Worm (Caenorhabditis elegans) whole organism, late embryonic: Measurements from ENCODE around the gene C46C11.3.

Source experiments
- K02D7.2 ChIP-seq: sonication (generic microtip); optimal IDR thresholded peaks from 2 replicates; lab custom pipeline; 2017; ENCODE audit warnings: mild to moderate bottlenecking, missing genetic modification characterization, missing compliant biosample characterization
- K09A11.1 ChIP-seq: sonication (generic microtip); optimal IDR thresholded peaks from 2 replicates; lab custom pipeline; 2017; ENCODE audit warnings: antibody characterized with exemption, mild to moderate bottlenecking, missing genetic modification characterization, missing compliant biosample characterization; ENCODE audit not compliant: insufficient read depth
- T23F11.4 ChIP-seq: fragments of 200-800 bp; sonication (Bioruptor generic); optimal IDR thresholded peaks from 2 replicates; lab custom pipeline; 2018; ENCODE audit warnings: mild to moderate bottlenecking, missing genetic modification characterization, missing compliant biosample characterization
- Y22D7AL.16 ChIP-seq: sonication (generic microtip); optimal IDR thresholded peaks from 2 replicates; lab custom pipeline; 2016; ENCODE audit warnings: missing genetic modification characterization, missing compliant biosample characterization
- ahr-1 ChIP-seq: sonication (generic microtip); optimal IDR thresholded peaks from 2 replicates; lab custom pipeline; 2016; ENCODE audit warnings: missing genetic modification characterization, missing compliant biosample characterization
- ama-1 ChIP-seq: fragments of 150-350 bp; optimal IDR thresholded peaks from 2 replicates; lab custom pipeline; 2014
- ceh-14 ChIP-seq: sonication (generic microtip); optimal IDR thresholded peaks from 2 replicates; lab custom pipeline; 2016; ENCODE audit warnings: missing genotype, missing genetic modification characterization, missing compliant biosample characterization
- ceh-2 ChIP-seq: sonication (generic microtip); optimal IDR thresholded peaks from 2 replicates; lab custom pipeline; 2016; ENCODE audit warnings: missing genotype, missing genetic modification characterization, missing compliant biosample characterization
- ceh-22 ChIP-seq: sonication (generic microtip); optimal IDR thresholded peaks from 2 replicates; lab custom pipeline; 2017; ENCODE audit warnings: missing biosample characterization, missing genetic modification characterization
- ceh-24 ChIP-seq: sonication (generic microtip); optimal IDR thresholded peaks from 2 replicates; lab custom pipeline; 2016; ENCODE audit warnings: mild to moderate bottlenecking, missing genetic modification characterization, missing compliant biosample characterization
- ceh-34 ChIP-seq: sonication (generic microtip); optimal IDR thresholded peaks from 2 replicates; lab custom pipeline; 2016; ENCODE audit warnings: mild to moderate bottlenecking, missing genetic modification characterization, missing compliant biosample characterization
- ceh-6 ChIP-seq: fragments of 200-800 bp; sonication (Bioruptor generic); optimal IDR thresholded peaks from 2 replicates; lab custom pipeline; 2018; ENCODE audit warnings: mild to moderate bottlenecking, missing genetic modification characterization, missing compliant biosample characterization
- dmd-4 ChIP-seq: sonication (generic microtip); optimal IDR thresholded peaks from 2 replicates; lab custom pipeline; 2016; ENCODE audit warnings: borderline replicate concordance, missing genetic modification characterization, missing compliant biosample characterization
- elt-2 ChIP-seq: sonication (generic microtip); optimal IDR thresholded peaks from 2 replicates; lab custom pipeline; 2016; ENCODE audit warnings: missing genetic modification reagents, missing genetic modification characterization, missing compliant biosample characterization
- ets-4 ChIP-seq: sonication (generic microtip); optimal IDR thresholded peaks from 2 replicates; lab custom pipeline; 2016; ENCODE audit warnings: missing genetic modification characterization, missing compliant biosample characterization
- eyg-1 ChIP-seq: sonication (generic microtip); optimal IDR thresholded peaks from 2 replicates; lab custom pipeline; 2016; ENCODE audit warnings: missing genotype, missing genetic modification characterization, missing compliant biosample characterization
- fax-1 ChIP-seq: sonication (generic microtip); optimal IDR thresholded peaks from 2 replicates; lab custom pipeline; 2016; ENCODE audit warnings: missing genotype, missing genetic modification characterization, missing compliant biosample characterization
- fkh-10 ChIP-seq: fragments of 150-350 bp; optimal IDR thresholded peaks from 2 replicates; lab custom pipeline; 2014; ENCODE audit warnings: missing biosample characterization, missing genetic modification reagents, missing genetic modification characterization
- fkh-6 ChIP-seq: sonication (generic microtip); optimal IDR thresholded peaks from 2 replicates; lab custom pipeline; 2016; ENCODE audit warnings: missing genetic modification characterization, missing compliant biosample characterization
- gmeb-2 ChIP-seq: sonication (generic microtip); optimal IDR thresholded peaks from 2 replicates; lab custom pipeline; 2016; ENCODE audit warnings: missing genetic modification characterization, inconsistent platforms, missing compliant biosample characterization
- hlh-15 ChIP-seq: sonication (generic microtip); optimal IDR thresholded peaks from 2 replicates; lab custom pipeline; 2016; ENCODE audit warnings: missing genetic modification characterization, missing compliant biosample characterization
- hlh-8 ChIP-seq: sonication (generic microtip); optimal IDR thresholded peaks from 2 replicates; lab custom pipeline; 2016; ENCODE audit warnings: missing genotype, missing genetic modification characterization, missing compliant biosample characterization
- lim-6 ChIP-seq: sonication (generic microtip); optimal IDR thresholded peaks from 2 replicates; lab custom pipeline; 2016; ENCODE audit warnings: missing genetic modification characterization, missing compliant biosample characterization
- lin-11 ChIP-seq: fragments of 200-800 bp; sonication (Bioruptor generic); optimal IDR thresholded peaks from 2 replicates; lab custom pipeline; 2018; ENCODE audit warnings: mild to moderate bottlenecking, missing genetic modification characterization, missing compliant biosample characterization
- madf-2 ChIP-seq: sonication (generic microtip); optimal IDR thresholded peaks from 2 replicates; lab custom pipeline; 2017; ENCODE audit warnings: missing genetic modification characterization, missing compliant biosample characterization
- nfya-1 ChIP-seq: sonication (generic microtip); optimal IDR thresholded peaks from 2 replicates; lab custom pipeline; 2017; ENCODE audit warnings: missing genetic modification characterization, mild to moderate bottlenecking, missing compliant biosample characterization, antibody characterized with exemption, moderate library complexity
- nhr-232 ChIP-seq: sonication (generic microtip); optimal IDR thresholded peaks from 2 replicates; lab custom pipeline; 2016; ENCODE audit warnings: missing genetic modification characterization, missing compliant biosample characterization
- npax-4 ChIP-seq: sonication (generic microtip); optimal IDR thresholded peaks from 2 replicates; lab custom pipeline; 2016; ENCODE audit warnings: missing genetic modification characterization, missing compliant biosample characterization
- pag-3 ChIP-seq: sonication (generic microtip); optimal IDR thresholded peaks from 2 replicates; lab custom pipeline; 2016; ENCODE audit warnings: missing compliant biosample characterization, missing genetic modification characterization, borderline replicate concordance
- pax-1 ChIP-seq: fragments of 150-350 bp; optimal IDR thresholded peaks from 2 replicates; lab custom pipeline; 2014; ENCODE audit warnings: missing biosample characterization, missing genetic modification characterization
- pha-2 ChIP-seq: sonication (generic microtip); optimal IDR thresholded peaks from 2 replicates; lab custom pipeline; 2017; ENCODE audit warnings: mild to moderate bottlenecking, missing genetic modification characterization, missing compliant biosample characterization
- pha-4 ChIP-seq: fragments of 150-350 bp; optimal IDR thresholded peaks from 2 replicates; lab custom pipeline; 2018; ENCODE audit warnings: missing biosample characterization, missing genetic modification reagents, missing genetic modification characterization
- rnt-1 ChIP-seq: sonication (generic microtip); optimal IDR thresholded peaks from 2 replicates; lab custom pipeline; 2016; ENCODE audit warnings: missing genetic modification characterization, missing compliant biosample characterization
- sdc-2 ChIP-seq: sonication (generic microtip); optimal IDR thresholded peaks from 2 replicates; lab custom pipeline; 2016; ENCODE audit warnings: missing genotype, missing genetic modification characterization, missing compliant biosample characterization
- sox-2 ChIP-seq: fragments of 200-800 bp; sonication (Bioruptor generic); IDR thresholded peaks from 2 replicates; pipeline ENCODE4 v1.3.6; 2022; ENCODE audit warnings: missing genetic modification reagents, missing genetic modification characterization, missing compliant biosample characterization
- syd-9 ChIP-seq: sonication (generic microtip); optimal IDR thresholded peaks from 2 replicates; lab custom pipeline; 2016; ENCODE audit warnings: mild to moderate bottlenecking, missing genetic modification characterization, moderate library complexity, missing compliant biosample characterization
- tbx-2 ChIP-seq: sonication (generic microtip); optimal IDR thresholded peaks from 2 replicates; lab custom pipeline; 2016; ENCODE audit warnings: missing genetic modification characterization, missing compliant biosample characterization
- ttx-3 ChIP-seq: sonication (generic microtip); optimal IDR thresholded peaks from 2 replicates; lab custom pipeline; 2016; ENCODE audit warnings: missing genetic modification reagents, missing genetic modification characterization, missing compliant biosample characterization
- unc-3 ChIP-seq, 2 experiments: fragments of 200-800 bp in 1 of 2; sonication (Bioruptor generic) in 1 of 2; sonication (generic microtip) in 1 of 2; conservative IDR thresholded peaks in 1 of 2; optimal IDR thresholded peaks in 1 of 2; 2 replicates each; pipeline versions ENCODE4 v1.3.6 to Lab custom; 2016 to 2022; ENCODE audit warnings: missing compliant biosample characterization in 2 of 2, missing genetic modification characterization in 2 of 2, missing genetic modification reagents in 1 of 2
- unc-42 ChIP-seq: sonication (generic microtip); optimal IDR thresholded peaks from 2 replicates; lab custom pipeline; 2016; ENCODE audit warnings: missing genotype, missing genetic modification characterization, missing compliant biosample characterization
- unc-55 ChIP-seq: sonication (generic microtip); optimal IDR thresholded peaks from 2 replicates; lab custom pipeline; 2017; ENCODE audit warnings: missing biosample characterization, missing genetic modification reagents, missing genetic modification characterization
- unc-86 ChIP-seq: sonication (generic microtip); optimal IDR thresholded peaks from 2 replicates; lab custom pipeline; 2016; ENCODE audit warnings: missing genetic modification characterization, missing compliant biosample characterization
- zip-5 ChIP-seq: sonication (generic microtip); optimal IDR thresholded peaks from 2 replicates; lab custom pipeline; 2016; ENCODE audit warnings: missing genetic modification characterization, missing compliant biosample characterization
- ztf-16 ChIP-seq: sonication (generic microtip); optimal IDR thresholded peaks from 2 replicates; lab custom pipeline; 2017; ENCODE audit warnings: missing genetic modification characterization, missing compliant biosample characterization

Gene C46C11.3

DNA sequence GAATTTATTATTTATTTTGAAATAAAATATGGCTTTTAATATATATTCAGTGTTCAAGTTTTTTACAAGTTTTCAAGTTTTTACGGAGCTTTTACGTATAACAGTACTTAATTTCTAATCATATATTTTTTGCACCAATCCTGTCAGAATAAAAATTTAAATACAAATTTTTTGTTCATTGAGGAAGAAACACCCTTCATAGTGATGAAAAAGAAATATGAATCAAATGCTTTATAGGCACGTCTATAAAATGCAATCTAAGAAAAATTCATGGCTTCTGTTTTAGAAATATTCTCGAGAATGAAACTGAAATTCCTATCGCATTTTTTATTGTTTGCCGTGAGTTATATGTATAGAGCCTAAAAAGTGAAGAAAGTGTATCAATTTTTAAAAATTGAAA lies 35.5 kb upstream of the C46C11.3 start, which contains the start of gene C05E11.2:
Gene C05E11.2 (plus strand): TSS at position 301 of the 400 bp plus-strand sequence.
- TF ChIP-seq ceh-22 (tag; lab: Kevin White, UChicago): no peak
- TF ChIP-seq unc-55: no peak
- TF ChIP-seq K02D7.2 (tag; lab: Kevin White, UChicago): no peak
- TF ChIP-seq tbx-2: no peak
- no peak for TF ChIP-seq unc-86 (tag; lab: Kevin White, UChicago)
- no peak for TF ChIP-seq nhr-232 (tag; lab: Kevin White, UChicago)
- TF ChIP-seq Y22D7AL.16 (tag; lab: Kevin White, UChicago): no peak
- no peak for TF ChIP-seq ceh-2 (tag; lab: Kevin White, UChicago)
- TF ChIP-seq T23F11.4: no peak
- TF ChIP-seq hlh-15 (tag; lab: Kevin White, UChicago): no peak
- TF ChIP-seq ama-1 (lab: Kevin White, UChicago): no peak
- TF ChIP-seq ets-4 (tag; lab: Kevin White, UChicago): no peak
- TF ChIP-seq ztf-16 (tag; lab: Kevin White, UChicago): no peak
- no peak for TF ChIP-seq ttx-3
- TF ChIP-seq npax-4: no peak

DNA sequence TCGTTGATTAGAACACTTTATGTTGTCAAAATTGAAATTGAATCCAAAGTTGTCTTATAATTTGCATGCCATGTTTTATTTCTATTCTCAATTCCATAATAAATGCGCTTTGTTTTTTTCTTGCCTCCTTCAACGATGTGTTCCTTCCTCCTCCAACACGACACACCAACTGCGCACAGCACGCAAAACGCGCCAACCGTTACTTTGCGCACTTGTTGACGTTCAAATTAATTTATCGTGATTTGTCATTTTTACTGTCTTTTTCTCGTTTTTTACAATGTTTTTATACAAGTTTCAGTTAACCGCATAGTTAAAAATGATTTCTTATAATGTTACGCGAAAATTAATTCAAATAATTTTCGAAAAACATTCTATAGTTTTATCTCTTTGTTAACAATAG lies 34.2 kb upstream of the C46C11.3 start:
- TF ChIP-seq nfya-1 (tag; lab: Kevin White, UChicago) (peak; percentile 28), ceh-34 (tag; lab: Kevin White, UChicago) (no peak), elt-2 (tag; lab: Kevin White, UChicago) (peak; percentile 6), unc-42 (tag; lab: Kevin White, UChicago) (peak; percentile 61)

DNA sequence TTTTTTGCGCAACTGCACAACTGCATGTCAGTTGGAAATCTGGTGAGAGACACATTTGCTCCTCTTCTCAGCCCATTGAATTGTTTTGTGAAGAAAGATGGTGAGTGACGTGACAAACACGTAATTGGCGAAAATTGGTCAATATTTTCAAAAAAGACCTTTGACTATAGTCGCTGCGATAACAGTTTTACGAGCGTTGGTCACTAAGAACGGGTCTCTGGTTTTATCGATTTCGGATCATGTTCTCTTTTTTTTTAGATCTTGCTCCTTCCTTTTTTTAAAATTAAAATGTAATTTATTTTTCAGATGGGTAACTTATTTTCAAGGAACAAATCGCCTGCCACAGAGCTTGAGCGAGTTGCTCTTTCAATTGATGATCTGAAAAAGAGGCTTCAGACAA lies 33.7 kb upstream of the C46C11.3 start, which contains the start of gene lnp-1:
Gene lnp-1 (plus strand): TSS at position 301 of the 400 bp plus-strand sequence.
- TF ChIP-seq rnt-1 (tag; lab: Kevin White, UChicago): no peak
- TF ChIP-seq pha-4 (tag; lab: Kevin White, UChicago): no peak
- TF ChIP-seq lin-11 (tag; lab: Kevin White, UChicago): no peak
- no peak for TF ChIP-seq ceh-24 (tag; lab: Kevin White, UChicago)
- TF ChIP-seq elt-2 (tag; lab: Kevin White, UChicago): no peak
- TF ChIP-seq madf-2 (tag; lab: Kevin White, UChicago): no peak
- no peak for TF ChIP-seq Y22D7AL.16 (tag; lab: Kevin White, UChicago)
- TF ChIP-seq tbx-2: no peak
- no peak for TF ChIP-seq ceh-14
- no peak for TF ChIP-seq unc-55
- TF ChIP-seq eyg-1 (tag; lab: Kevin White, UChicago): no peak
- no peak for TF ChIP-seq K09A11.1 (tag; lab: Kevin White, UChicago)

DNA sequence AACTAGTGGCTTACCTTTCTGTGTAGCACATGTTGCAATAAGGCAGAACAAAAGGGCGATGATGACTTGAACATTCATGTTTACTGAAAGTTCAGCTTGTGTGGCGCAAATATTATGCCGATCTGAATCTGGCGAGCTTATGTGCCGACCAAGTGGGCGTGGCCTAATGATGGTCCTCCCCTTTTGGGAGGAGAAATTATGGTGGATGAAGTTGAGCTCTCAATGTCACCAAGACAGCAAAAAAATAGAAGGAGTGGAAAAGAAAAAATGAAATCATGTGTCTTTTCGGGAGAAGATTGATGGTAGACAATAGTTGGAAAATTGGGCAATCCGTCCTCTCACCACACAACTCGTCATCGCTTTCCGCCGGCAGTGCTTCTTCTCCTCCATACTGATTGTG lies 29.9 kb upstream of the C46C11.3 start, which contains the start of gene flp-12:
Gene flp-12 (minus strand): TSS at position 101 of the 400 bp plus-strand sequence.
- TF ChIP-seq ceh-6 (GFP tag; lab: Kevin White, UChicago) (no peak), pha-2 (tag; lab: Kevin White, UChicago) (no peak), ceh-14 (no peak), dmd-4 (tag; lab: Kevin White, UChicago) (no peak), ahr-1 (tag; lab: Kevin White, UChicago) (no peak), ama-1 (lab: Kevin White, UChicago) (no peak), rnt-1 (tag; lab: Kevin White, UChicago) (no peak), fkh-10 (GFP tag; lab: Kevin White, UChicago) (no peak), K09A11.1 (tag; lab: Kevin White, UChicago) (no peak), pag-3 (tag; lab: Kevin White, UChicago) (no peak), eyg-1 (tag; lab: Kevin White, UChicago) (no peak), ceh-22 (tag; lab: Kevin White, UChicago) (no peak), pax-1 (tag; lab: Kevin White, UChicago) (no peak), nhr-232 (tag; lab: Kevin White, UChicago) (no peak)

DNA sequence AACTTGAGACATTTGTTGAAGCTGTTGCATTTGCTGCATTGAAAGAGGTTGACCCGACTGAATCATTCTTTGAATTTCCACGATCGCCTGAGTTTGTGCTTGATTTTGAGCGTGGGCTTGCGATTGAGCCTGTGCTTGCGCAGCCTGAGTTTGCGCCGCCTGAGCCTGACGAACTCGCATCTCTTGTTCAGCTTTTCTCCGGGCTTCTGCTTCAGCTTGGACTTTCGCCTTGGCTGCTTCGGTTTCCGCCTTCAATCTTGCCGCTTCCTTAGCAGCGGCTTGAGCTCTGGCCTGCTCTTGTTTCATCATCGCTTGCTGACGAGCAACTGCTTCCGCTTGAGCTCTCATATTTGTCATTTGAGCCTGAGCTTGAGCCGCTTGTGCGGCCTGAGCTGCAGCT lies 24.7 kb upstream of the C46C11.3 start:
- TF ChIP-seq unc-86 (tag; lab: Kevin White, UChicago) (no peak), syd-9 (tag; lab: Kevin White, UChicago) (no peak), ahr-1 (tag; lab: Kevin White, UChicago) (no peak), fkh-6 (tag; lab: Kevin White, UChicago) (no peak), rnt-1 (tag; lab: Kevin White, UChicago) (no peak), sdc-2 (tag; lab: Kevin White, UChicago) (no peak), sox-2 (GFP tag; lab: Robert Waterston, UW) (no peak), T23F11.4 (no peak), fax-1 (no peak), nfya-1 (tag; lab: Kevin White, UChicago) (no peak), ttx-3 (no peak), lim-6 (tag; lab: Kevin White, UChicago) (no peak), nhr-232 (tag; lab: Kevin White, UChicago) (no peak), unc-3 (GFP tag; conservative IDR thresholded peaks at IDR 0.05; lab: Robert Waterston, UW) (no peak), unc-3 (tag; optimal IDR thresholded peaks at IDR 0.05; lab: Kevin White, UChicago) (no peak), hlh-8 (tag; lab: Kevin White, UChicago) (no peak), gmeb-2 (tag; lab: Kevin White, UChicago) (no peak), zip-5 (tag; lab: Kevin White, UChicago) (no peak)
